Worm (Caenorhabditis elegans): ENCODE results near the gene R05G9R.1.

The R05G9R.1 gene

DNA sequence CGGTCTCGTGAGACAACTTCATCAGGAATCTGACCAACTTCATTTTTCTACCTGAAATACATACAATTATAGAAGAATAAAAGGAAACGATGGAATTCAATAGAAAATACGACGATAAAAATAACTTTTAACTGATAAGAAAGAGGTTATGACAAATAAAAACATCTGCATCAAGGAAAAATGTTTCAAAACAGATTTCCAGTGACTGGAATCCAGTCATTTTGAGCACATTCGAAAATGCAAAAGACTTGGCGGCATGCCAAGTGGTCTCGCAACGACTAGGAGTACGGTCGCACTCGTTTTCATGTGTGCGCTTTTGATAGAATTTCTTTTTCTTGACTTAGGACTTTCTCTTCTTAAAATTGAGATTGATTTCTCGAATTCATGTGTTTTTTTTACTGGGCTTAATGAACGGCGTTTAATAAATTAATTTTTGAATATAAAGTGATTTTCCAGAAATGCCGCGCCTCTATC, 24.1 kb downstream of the R05G9R.1 start, which contains the start of the genes snr-3 and rsp-5 (continued):
- TF ChIP-seq ceh-44 (GFP tag; IDR thresholded peaks at IDR 0.05) (no peak), F37D6.2 (tag; optimal IDR thresholded peaks at IDR 0.05) (no peak), ces-1 (GFP tag; optimal IDR thresholded peaks at IDR 0.05) (no peak), F49E8.2 (tag; optimal IDR thresholded peaks at IDR 0.05; ENCODE audit: borderline replicate concordance) (no peak), nhr-6 (tag; optimal IDR thresholded peaks at IDR 0.05) (peak; percentile 83), nhr-102 (tag; optimal IDR thresholded peaks at IDR 0.05) (no peak), duxl-1 (tag; optimal IDR thresholded peaks at IDR 0.05; ENCODE audit: poor library complexity) (peak; percentile 24), lin-39 (tag; optimal IDR thresholded peaks at IDR 0.05) (no peak), ztf-7 (tag; optimal IDR thresholded peaks at IDR 0.05) (peak; percentile 22), unc-130 (GFP tag; optimal IDR thresholded peaks at IDR 0.05) (peak; percentile 23), saeg-2 (GFP tag; IDR thresholded peaks at IDR 0.05) (no peak), dpl-1 (GFP tag; optimal IDR thresholded peaks at IDR 0.05) (peak; percentile 81), set-16 (GFP tag; IDR thresholded peaks at IDR 0.05) (no peak), vab-7 (GFP tag; IDR thresholded peaks at IDR 0.05) (no peak), R02D3.7 (tag; optimal IDR thresholded peaks at IDR 0.05) (no peak), T20F7.1 (GFP tag; optimal IDR thresholded peaks at IDR 0.05) (no peak), mdl-1 (tag; optimal IDR thresholded peaks at IDR 0.05) (no peak), F44E2.7 (GFP tag; IDR thresholded peaks at IDR 0.05) (no peak), dmd-6 (GFP tag; IDR thresholded peaks at IDR 0.05) (peak; percentile 29; the same call in 1 of the 2 replicates), Y75B8A.6 (GFP tag; IDR thresholded peaks at IDR 0.05) (no peak), tra-1 (GFP tag; IDR thresholded peaks at IDR 0.05) (no peak), fkh-10 (GFP tag; optimal IDR thresholded peaks at IDR 0.05) (peak; percentile 7), nhr-25 (tag; optimal IDR thresholded peaks at IDR 0.05; ENCODE audit: borderline replicate concordance, insufficient read depth) (peak; percentile 61)

- TF ChIP-seq hlh-11 (tag; optimal IDR thresholded peaks at IDR 0.05) (peak; percentile 61), ceh-20 (GFP tag; IDR thresholded peaks at IDR 0.05) (no peak), php-3 (GFP tag; IDR thresholded peaks at IDR 0.05) (0 out of 2 replicates have a peak, but pooled peaks have one; percentile 8), dmd-6 (GFP tag; IDR thresholded peaks at IDR 0.05) (peak; percentile 58), lim-7 (GFP tag; IDR thresholded peaks at IDR 0.05) (no peak), sdz-12 (GFP tag; optimal IDR thresholded peaks at IDR 0.05) (no peak), pqm-1 (tag; optimal IDR thresholded peaks at IDR 0.05) (peak; percentile 83), dve-1 (tag; optimal IDR thresholded peaks at IDR 0.05; ENCODE audit: insufficient read depth) (peak; percentile 25), zip-2 (tag; optimal IDR thresholded peaks at IDR 0.05) (no peak), nhr-77 (tag; optimal IDR thresholded peaks at IDR 0.05) (peak; percentile 37), daf-16 (GFP tag; optimal IDR thresholded peaks at IDR 0.05) (no peak), daf-16 (tag; optimal IDR thresholded peaks at IDR 0.05) (peak; percentile 56), nhr-42 (GFP tag; IDR thresholded peaks at IDR 0.05) (no peak), Y5F2A.4 (GFP tag; optimal IDR thresholded peaks at IDR 0.05) (no peak), ama-1 (optimal IDR thresholded peaks at IDR 0.05) (no peak), mxl-2 (GFP tag; conservative IDR thresholded peaks at IDR 0.05) (no peak), nhr-28 (tag; optimal IDR thresholded peaks at IDR 0.05) (peak; percentile 99), ceh-44 (GFP tag; IDR thresholded peaks at IDR 0.05) (no peak), F44E2.7 (GFP tag; IDR thresholded peaks at IDR 0.05) (no peak), tra-1 (GFP tag; IDR thresholded peaks at IDR 0.05) (no peak)
These were observed 27.5 kb downstream of the R05G9R.1 start for ce11 chrII:6486344-6486743.
